Fruit fly (Drosophila melanogaster) whole organism, wandering third instar larva: ENCODE data around the gene Taf6.

ENCODE experiments used
- Abd-B ChIP-seq: fragments of >200 bp; optimal IDR thresholded peaks from 2 replicates; lab custom pipeline; 2017; ENCODE audit warnings: missing biosample characterization, missing genetic modification characterization
- CG32264 ChIP-seq: fragments of 200-800 bp; sonication (Bioruptor generic); optimal IDR thresholded peaks from 2 replicates; lab custom pipeline; 2016; ENCODE audit warnings: missing biosample characterization, missing genetic modification characterization
- CG9705 ChIP-seq: fragments of 200-800 bp; sonication (Bioruptor generic); optimal IDR thresholded peaks from 2 replicates; lab custom pipeline; 2018; ENCODE audit warnings: missing biosample characterization, mild to moderate bottlenecking, missing genetic modification characterization
- CrebA ChIP-seq: fragments of 200-800 bp; sonication (Bioruptor generic); optimal IDR thresholded peaks from 2 replicates; lab custom pipeline; 2016; ENCODE audit warnings: missing biosample characterization, mild to moderate bottlenecking, missing genetic modification characterization, borderline replicate concordance
- Dfd ChIP-seq: fragments of >200 bp; optimal IDR thresholded peaks from 2 replicates; lab custom pipeline; 2017; ENCODE audit warnings: missing biosample characterization, missing genetic modification characterization
- Dif ChIP-seq: fragments of 200-275, 200-300 bp; sonication (Bioruptor generic); optimal IDR thresholded peaks from 2 replicates; lab custom pipeline; 2018; ENCODE audit warnings: missing biosample characterization, missing genetic modification characterization; ENCODE audit not compliant: partially characterized antibody
- GATAd ChIP-seq: sonication (Bioruptor generic); optimal IDR thresholded peaks from 2 replicates; lab custom pipeline; 2016; ENCODE audit warnings: missing biosample characterization, missing genetic modification characterization
- HLH106 ChIP-seq: fragments of 200-800 bp; optimal IDR thresholded peaks from 3 replicates; lab custom pipeline; 2019; ENCODE audit warnings: missing biosample characterization, mild to moderate bottlenecking, missing genetic modification characterization, moderate library complexity
- Hnf4 ChIP-seq: fragments of 200-800 bp; sonication (Bioruptor generic); optimal IDR thresholded peaks from 2 replicates; lab custom pipeline; 2016; ENCODE audit warnings: missing biosample characterization, mild to moderate bottlenecking, missing genetic modification characterization
- Hr78 ChIP-seq: fragments of >200 bp; optimal IDR thresholded peaks from 2 replicates; lab custom pipeline; 2017; ENCODE audit warnings: missing biosample characterization, missing genetic modification characterization
- Hr83 ChIP-seq: fragments of 200-300 bp; sonication (Bioruptor generic); optimal IDR thresholded peaks from 2 replicates; lab custom pipeline; 2016; ENCODE audit warnings: missing biosample characterization, mild to moderate bottlenecking, missing genetic modification characterization, moderate library complexity; ENCODE audit not compliant: poor library complexity, severe bottlenecking
- Jra ChIP-seq: sonication (Bioruptor generic); optimal IDR thresholded peaks from 2 replicates; lab custom pipeline; 2016; ENCODE audit warnings: missing biosample characterization, missing genetic modification characterization
- Mio ChIP-seq: sonication (Bioruptor generic); optimal IDR thresholded peaks from 2 replicates; lab custom pipeline; 2016; ENCODE audit warnings: missing biosample characterization, missing genetic modification characterization
- Myc ChIP-seq: fragments of >200 bp; optimal IDR thresholded peaks from 2 replicates; lab custom pipeline; 2017
- N ChIP-seq: fragments of >200 bp; optimal IDR thresholded peaks from 2 replicates; lab custom pipeline; 2018; ENCODE audit warnings: missing biosample characterization, missing external identifiers, missing genetic modification characterization
- OdsH ChIP-seq: fragments of 200-800 bp; sonication (Bioruptor generic); optimal IDR thresholded peaks from 2 replicates; lab custom pipeline; 2016; ENCODE audit warnings: missing biosample characterization, mild to moderate bottlenecking, missing genetic modification characterization
- Rel ChIP-seq, 2 experiments: fragments of 200-800 bp; sonication (Bioruptor generic) in 1 of 2; optimal IDR thresholded peaks; 2 replicates in 1 of 2; 3 replicates in 1 of 2; lab custom pipeline; 2016 to 2019; ENCODE audit warnings: mild to moderate bottlenecking in 2 of 2, missing biosample characterization in 2 of 2, missing genetic modification characterization in 2 of 2, moderate library complexity in 1 of 2
- Sp1 ChIP-seq: fragments of 200-800 bp; sonication (Bioruptor generic); optimal IDR thresholded peaks from 3 replicates; lab custom pipeline; 2019; ENCODE audit warnings: missing biosample characterization, mild to moderate bottlenecking, missing genetic modification characterization, moderate library complexity
- Vsx2 ChIP-seq: fragments of 200-300, 225-300 bp; sonication (Bioruptor generic); optimal IDR thresholded peaks from 2 replicates; lab custom pipeline; 2018; ENCODE audit warnings: missing biosample characterization, missing genetic modification characterization; ENCODE audit not compliant: partially characterized antibody
- br ChIP-seq: fragments of 200-800 bp; sonication (Bioruptor generic); optimal IDR thresholded peaks from 2 replicates; lab custom pipeline; 2016; ENCODE audit warnings: missing biosample characterization, missing genetic modification characterization
- brk ChIP-seq: fragments of 200-800 bp; sonication (Bioruptor generic); optimal IDR thresholded peaks from 2 replicates; lab custom pipeline; 2016; ENCODE audit warnings: missing biosample characterization, mild to moderate bottlenecking, missing genetic modification characterization
- dl ChIP-seq, 2 experiments: fragments of 175-275, 200-275 bp in 1 of 2; fragments of 200-275 bp in 1 of 2; sonication (Bioruptor generic); optimal IDR thresholded peaks; lab custom pipeline; 2018; ENCODE audit warnings: mild to moderate bottlenecking in 2 of 2, missing biosample characterization in 2 of 2, missing genetic modification characterization in 2 of 2, moderate library complexity in 2 of 2; ENCODE audit not compliant: partially characterized antibody in 2 of 2, insufficient read depth in 1 of 2
- dmrt93B ChIP-seq: fragments of 200-800 bp; sonication (Bioruptor generic); optimal IDR thresholded peaks from 2 replicates; lab custom pipeline; 2018; ENCODE audit warnings: missing biosample characterization, mild to moderate bottlenecking, missing genetic modification characterization
- dsf ChIP-seq: sonication (Bioruptor generic); optimal IDR thresholded peaks from 2 replicates; lab custom pipeline; 2016; ENCODE audit warnings: missing biosample characterization, missing genetic modification characterization, borderline replicate concordance
- ey ChIP-seq: fragments of 200-800 bp; sonication (Bioruptor generic); optimal IDR thresholded peaks from 2 replicates; lab custom pipeline; 2016; ENCODE audit warnings: missing biosample characterization, missing genetic modification characterization
- foxo ChIP-seq, 2 experiments: fragments of 200-800 bp; sonication (Bioruptor generic); optimal IDR thresholded peaks; 2 replicates in 1 of 2; 3 replicates in 1 of 2; lab custom pipeline; 2016 to 2017; ENCODE audit warnings: missing biosample characterization in 2 of 2, missing genetic modification characterization in 2 of 2
- fru ChIP-seq: fragments of 200-800 bp; sonication (Bioruptor generic); optimal IDR thresholded peaks from 3 replicates; lab custom pipeline; 2016; ENCODE audit warnings: missing biosample characterization, mild to moderate bottlenecking, missing genetic modification characterization
- h ChIP-seq: fragments of 200-800 bp; sonication (Bioruptor generic); optimal IDR thresholded peaks from 3 replicates; lab custom pipeline; 2016; ENCODE audit warnings: missing biosample characterization, mild to moderate bottlenecking, missing genetic modification characterization
- jim ChIP-seq: fragments of 175-275, 200-325 bp; sonication (Bioruptor generic); optimal IDR thresholded peaks from 2 replicates; lab custom pipeline; 2016; ENCODE audit warnings: missing biosample characterization, mild to moderate bottlenecking, missing genetic modification characterization
- lola ChIP-seq: fragments of >200 bp; optimal IDR thresholded peaks from 2 replicates; lab custom pipeline; 2017; ENCODE audit warnings: missing biosample characterization, missing genetic modification characterization
- pan ChIP-seq: fragments of >200 bp; optimal IDR thresholded peaks from 2 replicates; lab custom pipeline; 2017
- psq ChIP-seq: fragments of 200-800 bp; sonication (Bioruptor generic); optimal IDR thresholded peaks from 3 replicates; lab custom pipeline; 2017; ENCODE audit warnings: missing biosample characterization, mild to moderate bottlenecking, missing genetic modification characterization, moderate library complexity
- rgr ChIP-seq: fragments of 200-800 bp; sonication (Bioruptor generic); optimal IDR thresholded peaks from 3 replicates; lab custom pipeline; 2016; ENCODE audit warnings: missing biosample characterization, mild to moderate bottlenecking, missing genetic modification characterization
- sage ChIP-seq: fragments of 200-800 bp; sonication (Bioruptor generic); optimal IDR thresholded peaks from 2 replicates; lab custom pipeline; 2016; ENCODE audit warnings: missing biosample characterization, mild to moderate bottlenecking, missing genetic modification characterization
- sv ChIP-seq: fragments of 200-800 bp; sonication (Bioruptor generic); optimal IDR thresholded peaks from 3 replicates; lab custom pipeline; 2016; ENCODE audit warnings: missing biosample characterization, missing genetic modification characterization
- tai ChIP-seq: sonication (Bioruptor generic); optimal IDR thresholded peaks from 2 replicates; lab custom pipeline; 2016; ENCODE audit warnings: missing biosample characterization, missing genetic modification characterization
- usp ChIP-seq: fragments of >200 bp; optimal IDR thresholded peaks from 2 replicates; lab custom pipeline; 2017; ENCODE audit warnings: missing biosample characterization, missing genetic modification characterization
- woc ChIP-seq: sonication (Bioruptor generic); optimal IDR thresholded peaks from 2 replicates; lab custom pipeline; 2016; ENCODE audit warnings: missing biosample characterization, mild to moderate bottlenecking, missing genetic modification characterization

Gene Taf6

DNA sequence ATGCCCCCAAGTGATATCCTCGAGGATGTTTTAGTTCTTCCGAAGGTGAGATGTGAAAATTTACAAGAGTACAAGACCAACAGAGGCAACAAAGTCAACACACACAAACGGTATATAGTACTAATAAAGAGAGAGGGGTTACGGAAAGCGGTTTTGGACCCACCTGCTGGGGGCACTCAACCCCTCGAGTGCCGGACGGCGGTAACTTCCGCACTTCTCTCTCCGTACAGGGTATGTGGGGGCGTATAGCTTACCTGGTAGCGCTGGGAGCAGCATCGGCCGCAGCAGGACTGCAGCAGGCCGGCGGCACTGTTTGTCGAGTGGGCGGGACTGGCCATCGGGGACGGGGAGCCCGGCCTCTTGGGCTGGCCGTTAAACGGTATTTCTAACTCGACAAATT, 29.5 kb upstream of the Taf6 start:
- TF ChIP-seq br (GFP tag; lab: Kevin White, UChicago), result no peak
- TF ChIP-seq foxo (GFP tag; optimal IDR thresholded peaks at IDR 0.05; lab: Kevin White, UChicago), result no peak
- no peak for TF ChIP-seq Rel (GFP tag; optimal IDR thresholded peaks at IDR 0.05; lab: Kevin White, UChicago)
- TF ChIP-seq Rel (tag; optimal IDR thresholded peaks at IDR 0.05; lab: Kevin White, UChicago), result no peak
- TF ChIP-seq pan, result no peak
- TF ChIP-seq Mio (GFP tag; lab: Kevin White, UChicago), result no peak
- no peak for TF ChIP-seq HLH106 (tag; lab: Kevin White, UChicago)
- no peak for TF ChIP-seq psq (GFP tag; lab: Kevin White, UChicago)
- TF ChIP-seq woc (GFP tag; lab: Kevin White, UChicago), result no peak
- no peak for TF ChIP-seq dsf (GFP tag; lab: Kevin White, UChicago)
- no peak for TF ChIP-seq Abd-B
- no peak for TF ChIP-seq sv (GFP tag; lab: Kevin White, UChicago)
- TF ChIP-seq Myc, result no peak

DNA sequence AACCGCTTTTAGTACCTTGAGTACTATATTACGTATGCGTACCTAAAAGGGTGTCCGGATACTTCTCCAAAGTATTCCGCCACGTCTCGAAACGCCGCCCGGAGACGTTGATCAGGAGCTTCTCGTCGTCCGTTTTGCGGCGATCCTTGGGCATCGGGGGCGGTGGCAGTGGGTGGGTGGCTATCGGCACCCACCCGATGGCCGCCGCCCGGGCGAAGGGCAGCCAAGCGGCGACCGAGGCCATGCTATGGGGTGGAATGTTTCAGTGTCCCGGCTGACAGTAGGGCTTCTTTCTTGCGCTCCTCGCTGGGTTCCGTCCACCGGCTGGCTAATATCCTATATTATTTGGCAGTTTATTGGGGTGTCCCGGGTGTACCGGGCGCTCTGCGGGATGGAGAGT, 24.4 kb upstream of the Taf6 start:
- TF ChIP-seq Dfd (peak; percentile 92), ey (no peak)

DNA sequence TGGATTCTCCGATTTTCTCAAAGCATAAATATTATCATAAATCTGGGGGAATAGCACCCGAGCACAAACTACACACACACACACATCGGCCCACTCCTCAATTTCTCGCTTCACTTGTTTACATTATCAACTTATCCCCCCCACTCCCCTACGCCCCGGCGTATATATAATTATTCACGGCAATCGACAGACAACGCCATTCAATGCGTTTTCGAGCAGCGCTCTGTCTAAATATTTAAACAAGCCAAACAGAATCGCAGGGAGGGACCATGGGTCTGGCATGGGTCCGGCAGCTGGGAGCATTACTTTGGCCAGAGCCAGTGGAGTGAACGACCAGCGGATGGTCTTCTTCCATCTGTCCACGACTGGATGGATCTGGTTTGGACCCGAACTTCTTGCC, 23.2 kb upstream of the Taf6 start:
- TF ChIP-seq psq (GFP tag; lab: Kevin White, UChicago) (peak; percentile 52), Dfd (no peak), GATAd (GFP tag; lab: Kevin White, UChicago) (peak; percentile 36), dmrt93B (GFP tag; lab: Kevin White, UChicago) (peak; percentile 36), woc (GFP tag; lab: Kevin White, UChicago) (no peak), Jra (GFP tag; lab: Kevin White, UChicago) (peak; percentile 39), Rel (GFP tag; optimal IDR thresholded peaks at IDR 0.05; lab: Kevin White, UChicago) (no peak), Rel (tag; optimal IDR thresholded peaks at IDR 0.05; lab: Kevin White, UChicago) (peak; percentile 59), usp (no peak), HLH106 (tag; lab: Kevin White, UChicago) (peak; percentile 30), jim (GFP tag; lab: Kevin White, UChicago) (no peak), CrebA (GFP tag; lab: Kevin White, UChicago) (no peak), CG32264 (GFP tag; lab: Kevin White, UChicago) (no peak), Mio (GFP tag; lab: Kevin White, UChicago) (peak; percentile 14), foxo (GFP tag; optimal IDR thresholded peaks at IDR 0.05; lab: Kevin White, UChicago) (peak in 1 of 2 experiments; percentile 55), lola (no peak), sage (GFP tag; lab: Kevin White, UChicago) (no peak), Hr83 (GFP tag; lab: Kevin White, UChicago) (peak; percentile 95), br (GFP tag; lab: Kevin White, UChicago) (peak; percentile 78), Dif (GFP tag; lab: Kevin White, UChicago) (no peak), h (GFP tag; lab: Kevin White, UChicago) (peak; percentile 69), Vsx2 (GFP tag; lab: Kevin White, UChicago) (no peak), rgr (GFP tag; lab: Kevin White, UChicago) (peak; percentile 85), pan (no peak), dl (GFP tag; optimal IDR thresholded peaks at IDR 0.05; lab: Kevin White, UChicago; ENCODE audit: insufficient read depth in 1 of 2, partially characterized antibody in 2 of 2) (no peak), sv (GFP tag; lab: Kevin White, UChicago) (no peak), OdsH (GFP tag; lab: Kevin White, UChicago) (peak; percentile 80), Myc (no peak), N (GFP tag; lab: Kevin White, UChicago) (no peak), Hnf4 (GFP tag; lab: Kevin White, UChicago) (peak; percentile 82), dsf (GFP tag; lab: Kevin White, UChicago) (no peak), fru (GFP tag; lab: Kevin White, UChicago) (peak; percentile 59), Sp1 (no peak), Abd-B (no peak), brk (GFP tag; lab: Kevin White, UChicago) (peak; percentile 61), Hr78 (GFP tag; lab: Kevin White, UChicago) (no peak), CG9705 (GFP tag; lab: Kevin White, UChicago) (no peak), tai (peak; percentile 62), ey (peak; percentile 28)
- TF ChIP-seq, all 38 proteins: peak for 18
